Worm (Caenorhabditis elegans): Measurements from ENCODE around the gene F47G9.4.

- TF ChIP-seq pes-1 (GFP tag; IDR thresholded peaks at IDR 0.05) (no peak), tbx-11 (GFP tag; IDR thresholded peaks at IDR 0.05) (no peak), ama-1 (optimal IDR thresholded peaks at IDR 0.05) (no peak), flt-1 (GFP tag; IDR thresholded peaks at IDR 0.05) (peak; percentile 50; the same call in 1 of the 2 replicates), sea-1 (GFP tag; conservative IDR thresholded peaks at IDR 0.05) (no peak), ets-7 (tag; optimal IDR thresholded peaks at IDR 0.05) (no peak), tbx-37 (GFP tag; conservative IDR thresholded peaks at IDR 0.05) (no peak)
These were observed 5.3 kb upstream of the F47G9.4 start, which contains the start of gene tmed-10 for ce11 chrV:11326914-11327367.
